Worm (Caenorhabditis elegans): Measurements from ENCODE around the gene K09G1.2.

DNA sequence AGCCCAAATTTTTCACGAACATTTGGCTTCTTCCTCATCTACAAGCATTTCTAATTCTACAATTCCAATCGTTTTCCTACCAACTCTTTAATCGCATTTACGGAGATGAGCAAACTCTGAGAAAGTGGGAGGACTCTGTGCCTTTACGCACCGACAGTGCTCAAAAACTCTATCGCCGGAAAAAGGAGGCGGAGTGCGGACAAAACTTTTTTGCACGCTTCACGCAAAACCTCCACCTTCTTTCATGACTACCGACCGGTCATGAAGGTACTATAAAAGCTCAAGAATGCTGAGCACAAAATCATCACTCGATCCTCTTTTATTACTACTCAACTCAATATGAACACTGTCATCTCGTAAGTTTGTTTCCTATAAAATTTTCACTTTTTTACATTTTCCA lies 34.7 kb downstream of the K09G1.2 start, which contains the start of gene idpc-4:
- no peak for TF ChIP-seq him-1 (tag; optimal IDR thresholded peaks at IDR 0.05)
- no peak for TF ChIP-seq W03F9.2 (tag; optimal IDR thresholded peaks at IDR 0.05)

Data from whole organism, L4/young adult.